Fruit fly (Drosophila melanogaster) whole organism, embryonic: ENCODE data around the gene CG15536.

Source experiments
- Bgb ChIP-seq: fragments of 200-800 bp; sonication (Bioruptor generic); IDR thresholded peaks from 2 replicates; pipeline ENCODE4 v1.3.6; 2022; ENCODE audit warnings: missing biosample characterization, missing genetic modification characterization; ENCODE audit not compliant: partially characterized antibody
- BtbVII ChIP-seq: fragments of 200-800 bp; sonication (Bioruptor generic); optimal IDR thresholded peaks from 3 replicates; lab custom pipeline; 2017; ENCODE audit warnings: missing biosample characterization, mild to moderate bottlenecking, missing genetic modification characterization
- CG10267 ChIP-seq: fragments of 200-800 bp; sonication (Bioruptor generic); optimal IDR thresholded peaks from 2 replicates; lab custom pipeline; 2018; ENCODE audit warnings: missing biosample characterization, mild to moderate bottlenecking, missing genetic modification characterization, moderate library complexity
- CG11247 ChIP-seq: fragments of 200-800 bp; sonication (Bioruptor generic); IDR thresholded peaks from 2 replicates; pipeline ENCODE4 v1.3.6; 2022; ENCODE audit warnings: missing biosample characterization, missing genetic modification characterization
- CG12219 ChIP-seq: fragments of 200-800 bp; sonication (Bioruptor generic); optimal IDR thresholded peaks from 3 replicates; lab custom pipeline; 2018; ENCODE audit warnings: missing biosample characterization, mild to moderate bottlenecking, missing genetic modification characterization
- CG12942 ChIP-seq: fragments of 200-800 bp; sonication (Bioruptor generic); optimal IDR thresholded peaks from 3 replicates; lab custom pipeline; 2016; ENCODE audit warnings: missing biosample characterization, missing genetic modification characterization
- CG13287 ChIP-seq: fragments of 200-800 bp; sonication (Bioruptor generic); IDR thresholded peaks from 2 replicates; pipeline ENCODE4 v1.3.6; 2022; ENCODE audit warnings: missing biosample characterization, missing genetic modification characterization; ENCODE audit not compliant: partially characterized antibody
- CG13624 ChIP-seq: fragments of 200-800 bp; sonication (Bioruptor generic); optimal IDR thresholded peaks from 2 replicates; lab custom pipeline; 2016; ENCODE audit warnings: missing biosample characterization, missing genetic modification characterization
- CG1529 ChIP-seq: fragments of 200-800 bp; sonication (Bioruptor generic); optimal IDR thresholded peaks from 3 replicates; lab custom pipeline; 2018; ENCODE audit warnings: missing biosample characterization, missing genetic modification characterization
- CG16779 ChIP-seq: fragments of 200-800 bp; sonication (Bioruptor generic); IDR thresholded peaks from 2 replicates; pipeline ENCODE4 v1.3.6; 2022; ENCODE audit warnings: missing biosample characterization, missing genetic modification characterization
- CG30403 ChIP-seq: fragments of 200-800 bp; sonication (Bioruptor generic); optimal IDR thresholded peaks from 3 replicates; lab custom pipeline; 2016; ENCODE audit warnings: missing biosample characterization, missing genetic modification characterization
- CG3163 ChIP-seq: fragments of 200-800 bp; sonication (Bioruptor generic); optimal IDR thresholded peaks from 3 replicates; lab custom pipeline; 2016; ENCODE audit warnings: missing biosample characterization, missing genetic modification characterization
- CG4424 ChIP-seq: fragments of 200-800 bp; sonication (Bioruptor generic); optimal IDR thresholded peaks from 3 replicates; lab custom pipeline; 2016; ENCODE audit warnings: missing biosample characterization, missing genetic modification characterization
- CG4854 ChIP-seq: fragments of 200-800 bp; sonication (Bioruptor generic); optimal IDR thresholded peaks from 2 replicates; lab custom pipeline; 2016; ENCODE audit warnings: missing biosample characterization, missing genetic modification characterization, inconsistent platforms
- CG6854 ChIP-seq: fragments of 200-800 bp; sonication (Bioruptor generic); optimal IDR thresholded peaks from 3 replicates; lab custom pipeline; 2017; ENCODE audit warnings: missing biosample characterization, mild to moderate bottlenecking, missing genetic modification characterization
- CG7372 ChIP-seq: fragments of 200-800 bp; sonication (Bioruptor generic); IDR thresholded peaks from 2 replicates; pipeline ENCODE4 v1.3.6; 2022; ENCODE audit warnings: missing biosample characterization, missing genetic modification characterization
- CG8924 ChIP-seq: fragments of 200-800 bp; optimal IDR thresholded peaks from 3 replicates; lab custom pipeline; 2019; ENCODE audit warnings: missing biosample characterization, mild to moderate bottlenecking, missing genetic modification characterization, moderate library complexity
- CG9215 ChIP-seq: fragments of 200-800 bp; sonication (Bioruptor generic); IDR thresholded peaks from 2 replicates; pipeline ENCODE4 v1.3.6; 2022; ENCODE audit warnings: missing biosample characterization, missing genetic modification characterization
- CkIIα-i1 ChIP-seq: fragments of 200-800 bp; sonication (Bioruptor generic); IDR thresholded peaks from 2 replicates; pipeline ENCODE4 v1.3.6; 2022; ENCODE audit warnings: missing biosample characterization, missing genetic modification characterization
- Ets65A ChIP-seq: fragments of 200-800 bp; sonication (Bioruptor generic); peaks from one replicate; lab custom pipeline; 2016; ENCODE audit warnings: missing biosample characterization, missing genetic modification characterization
- HLH54F ChIP-seq: fragments of 200-800 bp; sonication (Bioruptor generic); optimal IDR thresholded peaks from 3 replicates; lab custom pipeline; 2016; ENCODE audit warnings: missing biosample characterization, missing genetic modification characterization
- Hmx ChIP-seq: fragments of 200-800 bp; sonication (Bioruptor generic); optimal IDR thresholded peaks from 2 replicates; lab custom pipeline; 2016; ENCODE audit warnings: missing biosample characterization, missing genetic modification characterization
- Hr3 ChIP-seq: fragments of 200-800 bp; sonication (Bioruptor generic); optimal IDR thresholded peaks from 3 replicates; lab custom pipeline; 2016; ENCODE audit warnings: missing biosample characterization, missing genetic modification characterization
- Jarid2 ChIP-seq: fragments of 200-800 bp; sonication (Bioruptor generic); optimal IDR thresholded peaks from 3 replicates; lab custom pipeline; 2017; ENCODE audit warnings: mild to moderate bottlenecking, missing biosample characterization, missing genetic modification reagents, missing genetic modification characterization
- MTF-1 ChIP-seq: fragments of 200-800 bp; sonication (Bioruptor generic); optimal IDR thresholded peaks from 2 replicates; lab custom pipeline; 2018; ENCODE audit warnings: missing biosample characterization, mild to moderate bottlenecking, missing genetic modification characterization, borderline replicate concordance
- Max ChIP-seq: fragments of 200-800 bp; sonication (Bioruptor generic); optimal IDR thresholded peaks from 2 replicates; lab custom pipeline; 2016; ENCODE audit warnings: missing biosample characterization, mild to moderate bottlenecking, missing genetic modification characterization
- Med ChIP-seq: fragments of 200-800 bp; sonication (Bioruptor generic); peaks from one replicate; lab custom pipeline; 2016; ENCODE audit warnings: missing biosample characterization, missing genetic modification characterization, mild to moderate bottlenecking, inconsistent platforms, moderate library complexity
- Sox102F ChIP-seq: fragments of 200-800 bp; sonication (Bioruptor generic); optimal IDR thresholded peaks from 2 replicates; lab custom pipeline; 2018; ENCODE audit warnings: missing biosample characterization, mild to moderate bottlenecking, missing genetic modification characterization, moderate library complexity
- amos ChIP-seq: fragments of 200-800 bp; sonication (Bioruptor generic); IDR thresholded peaks from 2 replicates; pipeline ENCODE4 v1.3.6; 2022; ENCODE audit warnings: missing biosample characterization, missing genetic modification characterization; ENCODE audit not compliant: partially characterized antibody
- aop ChIP-seq: fragments of 200-800 bp; sonication (Bioruptor generic); IDR thresholded peaks from 2 replicates; pipeline ENCODE4 v1.3.6; 2022; ENCODE audit warnings: missing biosample characterization, missing genetic modification characterization
- bbx ChIP-seq: fragments of 200-800 bp; sonication (Bioruptor generic); IDR thresholded peaks from 2 replicates; pipeline ENCODE4 v1.3.6; 2022; ENCODE audit warnings: missing biosample characterization, missing genetic modification characterization; ENCODE audit not compliant: partially characterized antibody
- chinmo ChIP-seq: fragments of 200-800 bp; sonication (Bioruptor generic); IDR thresholded peaks from 4 replicates; pipeline ENCODE4 v1.3.6; 2022; ENCODE audit warnings: missing biosample characterization, missing genetic modification characterization; ENCODE audit not compliant: partially characterized antibody
- crc ChIP-seq: fragments of 200-800 bp; sonication (Bioruptor generic); optimal IDR thresholded peaks from 2 replicates; lab custom pipeline; 2016; ENCODE audit warnings: missing biosample characterization, missing genetic modification characterization
- dysf ChIP-seq: fragments of 200-800 bp; sonication (Bioruptor generic); IDR thresholded peaks from 3 replicates; pipeline ENCODE4 v1.3.6; 2022; ENCODE audit warnings: missing biosample characterization, missing genetic modification characterization
- fd102C ChIP-seq: fragments of 200-800 bp; sonication (Bioruptor generic); optimal IDR thresholded peaks from 2 replicates; lab custom pipeline; 2018; ENCODE audit warnings: missing biosample characterization, mild to moderate bottlenecking, missing genetic modification characterization, moderate library complexity
- ftz-f1 ChIP-seq: fragments of 200-800 bp; sonication (Bioruptor generic); optimal IDR thresholded peaks from 2 replicates; lab custom pipeline; 2016; ENCODE audit warnings: missing biosample characterization, missing genetic modification characterization
- gcm2 ChIP-seq: fragments of 200-800 bp; sonication (Bioruptor generic); optimal IDR thresholded peaks from 2 replicates; lab custom pipeline; 2016; ENCODE audit warnings: missing biosample characterization, missing genetic modification characterization
- hth ChIP-seq: fragments of >200 bp; optimal IDR thresholded peaks from 2 replicates; lab custom pipeline; 2017; ENCODE audit warnings: inconsistent platforms
- lola ChIP-seq, 3 experiments: fragments of >200 bp in 2 of 3; fragments of 200-800 bp in 1 of 3; sonication (Bioruptor generic) in 1 of 3; optimal IDR thresholded peaks; 2 replicates each; lab custom pipeline; 2017 to 2019; ENCODE audit warnings: missing biosample characterization in 3 of 3, missing genetic modification characterization in 3 of 3, mild to moderate bottlenecking in 1 of 3, moderate library complexity in 1 of 3
- luna ChIP-seq: fragments of 200-800 bp; sonication (Bioruptor generic); optimal IDR thresholded peaks from 2 replicates; lab custom pipeline; 2016; ENCODE audit warnings: missing biosample characterization, missing genetic modification characterization
- mam ChIP-seq: fragments of 200-800 bp; sonication (Bioruptor generic); optimal IDR thresholded peaks from 3 replicates; lab custom pipeline; 2016; ENCODE audit warnings: missing biosample characterization, missing genetic modification characterization
- nerfin-1 ChIP-seq: fragments of 200-800 bp; sonication (Bioruptor generic); optimal IDR thresholded peaks from 3 replicates; lab custom pipeline; 2019; ENCODE audit warnings: missing biosample characterization, mild to moderate bottlenecking, missing genetic modification characterization, moderate library complexity
- otp ChIP-seq: fragments of 200-800 bp; sonication (Bioruptor generic); IDR thresholded peaks from 3 replicates; pipeline ENCODE4, ENCODE4 v1.3.6; 2022; ENCODE audit warnings: missing biosample characterization, missing genetic modification characterization
- phol ChIP-seq: fragments of 200-800 bp; sonication (Bioruptor generic); optimal IDR thresholded peaks from 3 replicates; lab custom pipeline; 2018; ENCODE audit warnings: missing biosample characterization, mild to moderate bottlenecking, missing genetic modification characterization, moderate library complexity
- ranshi ChIP-seq: fragments of 200-800 bp; sonication (Bioruptor generic); IDR thresholded peaks from 2 replicates; pipeline ENCODE4 v1.3.6; 2022; ENCODE audit warnings: missing biosample characterization, missing genetic modification characterization
- shn ChIP-seq: fragments of 200-800 bp; sonication (Bioruptor generic); optimal IDR thresholded peaks from 3 replicates; lab custom pipeline; 2016; ENCODE audit warnings: missing biosample characterization, missing genetic modification characterization
- sob ChIP-seq: fragments of 200-800 bp; sonication (Bioruptor generic); IDR thresholded peaks from 2 replicates; pipeline ENCODE4 v1.3.6; 2022; ENCODE audit warnings: missing biosample characterization, missing genetic modification characterization
- stc ChIP-seq: fragments of 200-800 bp; sonication (Bioruptor generic); IDR thresholded peaks from 2 replicates; pipeline ENCODE4 v1.3.6; 2022; ENCODE audit warnings: missing biosample characterization, missing genetic modification characterization
- usp ChIP-seq: fragments of >200 bp; optimal IDR thresholded peaks from 2 replicates; lab custom pipeline; 2017; ENCODE audit warnings: missing biosample characterization, missing genetic modification characterization
- zen2 ChIP-seq: fragments of 200-800 bp; sonication (Bioruptor generic); IDR thresholded peaks from 3 replicates; pipeline ENCODE4 v1.3.6; 2022; ENCODE audit warnings: missing biosample characterization, missing genetic modification characterization; ENCODE audit not compliant: partially characterized antibody

The CG15536 gene

DNA sequence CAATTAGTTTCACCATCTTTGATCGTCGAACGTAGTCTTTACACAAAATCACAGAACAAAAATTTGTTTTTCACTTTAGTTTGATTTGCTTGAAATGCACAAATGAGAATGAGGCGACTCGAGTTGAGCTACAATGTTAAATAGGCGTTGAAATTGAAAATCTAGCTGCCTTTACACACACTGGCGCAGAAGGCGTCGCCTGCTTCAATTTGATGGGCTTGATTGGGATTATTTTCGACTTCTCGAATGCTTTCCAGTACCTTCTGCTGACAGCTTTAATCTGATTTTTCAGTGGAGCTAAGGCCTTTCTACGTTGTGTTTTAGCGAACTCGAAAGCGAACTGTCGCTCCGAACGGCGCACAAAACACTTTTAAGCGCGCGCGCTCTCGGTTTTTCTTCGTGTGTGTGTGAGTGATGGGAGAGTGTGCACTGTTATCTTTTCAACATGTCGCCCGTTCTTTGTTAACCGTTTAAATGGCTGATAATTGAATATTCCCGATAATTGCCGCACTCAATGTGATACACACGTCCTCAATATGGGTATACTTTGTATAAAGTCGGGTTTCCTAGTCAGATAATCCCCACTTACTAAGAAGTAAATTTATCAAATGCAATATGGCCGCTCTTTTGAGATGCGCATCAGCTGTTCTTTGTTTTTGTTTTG, 37.3 kb downstream of the CG15536 start, which contains the start of the genes Fer2LCH and Fer1HCH (continued):
- no peak for TF ChIP-seq BtbVII (GFP tag; lab: Kevin White, UChicago)
- TF ChIP-seq CG13624 (GFP tag; lab: Kevin White, UChicago): no peak
- no peak for TF ChIP-seq sob (GFP tag; lab: Robert Waterston, UW)
- peak; percentile 90 for TF ChIP-seq phol (tag; lab: Kevin White, UChicago)
- no peak for TF ChIP-seq CG16779 (GFP tag; lab: Robert Waterston, UW)
- TF ChIP-seq CG3163 (GFP tag; lab: Kevin White, UChicago): peak; percentile 78
- no peak for TF ChIP-seq CG13287 (GFP tag; lab: Robert Waterston, UW)
- peak; percentile 90; the same call in 3 of the 4 replicates for TF ChIP-seq chinmo
- TF ChIP-seq bbx: 0 out of 2 replicates have a peak, but pooled peaks have one; percentile 45
- no peak for TF ChIP-seq HLH54F (GFP tag; lab: Kevin White, UChicago)
- no peak for TF ChIP-seq CG7372 (GFP tag; lab: Robert Waterston, UW)
- TF ChIP-seq Med: peak; percentile 11
- no peak for TF ChIP-seq nerfin-1 (tag; lab: Kevin White, UChicago)
- peak; percentile 48; the same call in 1 of the 2 replicates for TF ChIP-seq Bgb (GFP tag; lab: Robert Waterston, UW)
- no peak for TF ChIP-seq CG9215 (GFP tag; lab: Robert Waterston, UW)
- TF ChIP-seq CG11247 (GFP tag; lab: Robert Waterston, UW): no peak
- no peak for TF ChIP-seq CG4854 (GFP tag; lab: Kevin White, UChicago)
- no peak for TF ChIP-seq CG8924
- TF ChIP-seq ranshi (GFP tag; lab: Robert Waterston, UW): no peak
- no peak for TF ChIP-seq Sox102F
- no peak for TF ChIP-seq fd102C (GFP tag; lab: Kevin White, UChicago)
- no peak for TF ChIP-seq luna (GFP tag; lab: Kevin White, UChicago)
- no peak for TF ChIP-seq Hr3 (GFP tag; lab: Kevin White, UChicago)
- TF ChIP-seq otp (GFP tag; lab: Robert Waterston, UW): no peak; the same call in 2 of the 3 replicates
- no peak for TF ChIP-seq Ets65A (GFP tag; lab: Kevin White, UChicago)
- peak in 1 of 3 experiments; percentile 70 for TF ChIP-seq lola (GFP tag; optimal IDR thresholded peaks at IDR 0.05; lab: Kevin White, UChicago)
- 0 out of 2 replicates have a peak, but pooled peaks have one; percentile 24 for TF ChIP-seq aop (GFP tag; lab: Robert Waterston, UW)
- TF ChIP-seq CkIIα-i1: no peak
- TF ChIP-seq shn: no peak
- peak; percentile 96 for TF ChIP-seq MTF-1
- no peak for TF ChIP-seq ftz-f1
- TF ChIP-seq stc: no peak
- no peak for TF ChIP-seq CG4424
- no peak for TF ChIP-seq CG30403
- TF ChIP-seq hth (lab: Kevin White, UChicago): no peak
- TF ChIP-seq amos (GFP tag; lab: Robert Waterston, UW): peak; percentile 31; the same call in 1 of the 2 replicates
- TF ChIP-seq dysf (GFP tag; lab: Robert Waterston, UW): no peak
- no peak for TF ChIP-seq mam (GFP tag; lab: Kevin White, UChicago)
- TF ChIP-seq usp (GFP tag; lab: Kevin White, UChicago): no peak
- no peak for TF ChIP-seq CG1529 (GFP tag; lab: Kevin White, UChicago)
- TF ChIP-seq Hmx: no peak
- TF ChIP-seq CG6854 (GFP tag; lab: Kevin White, UChicago): no peak
- peak; percentile 70 for TF ChIP-seq Jarid2 (GFP tag; lab: Kevin White, UChicago)
- no peak for TF ChIP-seq CG10267
- peak; percentile 27; the same call in 1 of the 3 replicates for TF ChIP-seq zen2
- no peak for TF ChIP-seq Max
- no peak for TF ChIP-seq crc (GFP tag; lab: Kevin White, UChicago)
- TF ChIP-seq gcm2 (GFP tag; lab: Kevin White, UChicago): no peak
- TF ChIP-seq CG12219 (GFP tag; lab: Kevin White, UChicago): no peak
- TF ChIP-seq CG12942 (GFP tag; lab: Kevin White, UChicago): no peak
